Worm (Caenorhabditis elegans) whole organism, young adult: ENCODE measurements around the gene C47E12.12.

Source experiments
- F10E7.11 ChIP-seq: sonication (generic microtip); optimal IDR thresholded peaks from 2 replicates; lab custom pipeline; 2017; ENCODE audit warnings: mild to moderate bottlenecking, missing genetic modification characterization, moderate library complexity, missing compliant biosample characterization
- F23B12.7 ChIP-seq: sonication (generic microtip); optimal IDR thresholded peaks from 2 replicates; lab custom pipeline; 2017; ENCODE audit warnings: missing genetic modification characterization, mild to moderate bottlenecking, missing compliant biosample characterization, antibody characterized with exemption, moderate library complexity; ENCODE audit not compliant: insufficient read depth
- F37B4.10 ChIP-seq: fragments of 200-800 bp; sonication (Bioruptor generic); IDR thresholded peaks from 2 replicates; pipeline ENCODE4 v1.3.6; 2022; ENCODE audit warnings: missing genetic modification characterization, missing compliant biosample characterization
- F39B2.1 ChIP-seq: fragments of 200-800 bp; sonication (Bioruptor generic); IDR thresholded peaks from 2 replicates; pipeline ENCODE4 v1.3.6; 2022; ENCODE audit warnings: missing genetic modification reagents, missing genetic modification characterization, missing compliant biosample characterization
- Y53G8AR.9 ChIP-seq: fragments of 200-800 bp; sonication (Bioruptor generic); conservative IDR thresholded peaks from 2 replicates; pipeline ENCODE4 v1.3.6; 2022; ENCODE audit warnings: missing genetic modification reagents, missing genetic modification characterization, missing compliant biosample characterization
- Y67H2A.10 ChIP-seq: fragments of 200-800 bp; sonication (Bioruptor generic); conservative IDR thresholded peaks from 2 replicates; pipeline ENCODE4 v1.3.6; 2022; ENCODE audit warnings: missing genetic modification reagents, missing genetic modification characterization, missing compliant biosample characterization
- Y79H2A.3 ChIP-seq: fragments of 200-800 bp; sonication (Bioruptor generic); conservative IDR thresholded peaks from 2 replicates; pipeline ENCODE4 v1.3.6; 2022; ENCODE audit warnings: missing genetic modification reagents, missing genetic modification characterization, missing compliant biosample characterization
- ZK185.1 ChIP-seq: sonication (generic microtip); optimal IDR thresholded peaks from 2 replicates; lab custom pipeline; 2016; ENCODE audit warnings: mild to moderate bottlenecking, missing genetic modification characterization, missing compliant biosample characterization; ENCODE audit not compliant: poor library complexity, severe bottlenecking
- ama-1 ChIP-seq, 3 experiments: fragments of 150-350 bp in 1 of 3; sonication (generic microtip) in 2 of 3; optimal IDR thresholded peaks; 2 replicates each; lab custom pipeline; 2014 to 2018; ENCODE audit warnings: missing biosample characterization in 2 of 3, missing genetic modification characterization in 2 of 3, missing genetic modification reagents in 2 of 3
- athp-1 ChIP-seq: sonication (generic microtip); optimal IDR thresholded peaks from 2 replicates; lab custom pipeline; 2017; ENCODE audit warnings: mild to moderate bottlenecking, missing genetic modification characterization, missing compliant biosample characterization
- attf-6 ChIP-seq: fragments of 200-800 bp; sonication (Bioruptor generic); IDR thresholded peaks from 2 replicates; pipeline ENCODE4 v1.3.6; 2022; ENCODE audit warnings: missing genetic modification reagents, missing genetic modification characterization, missing compliant biosample characterization
- ceh-100 ChIP-seq: fragments of 200-800 bp; sonication (Bioruptor generic); IDR thresholded peaks from 2 replicates; pipeline ENCODE4 v1.3.6; 2022; ENCODE audit warnings: missing genetic modification reagents, missing genetic modification characterization, missing compliant biosample characterization
- ceh-40 ChIP-seq: fragments of 200-800 bp; sonication (Bioruptor generic); IDR thresholded peaks from 2 replicates; pipeline ENCODE4 v1.3.6; 2022; ENCODE audit warnings: missing genetic modification characterization, missing compliant biosample characterization
- ceh-79 ChIP-seq: sonication (generic microtip); optimal IDR thresholded peaks from 2 replicates; lab custom pipeline; 2017; ENCODE audit warnings: mild to moderate bottlenecking, missing genetic modification characterization, missing compliant biosample characterization
- die-1 ChIP-seq: sonication (generic microtip); optimal IDR thresholded peaks from 2 replicates; lab custom pipeline; 2016; ENCODE audit warnings: missing genotype, mild to moderate bottlenecking, missing genetic modification characterization, missing compliant biosample characterization
- dox-1 ChIP-seq: fragments of 200-800 bp; sonication (Bioruptor generic); IDR thresholded peaks from 2 replicates; pipeline ENCODE4 v1.3.6; 2022; ENCODE audit warnings: missing genetic modification reagents, missing genetic modification characterization, missing compliant biosample characterization
- dpl-1 ChIP-seq: fragments of 150-350 bp; optimal IDR thresholded peaks from 2 replicates; lab custom pipeline; 2014; ENCODE audit warnings: missing biosample characterization, missing genetic modification reagents, missing genetic modification characterization
- egl-44 ChIP-seq: fragments of 200-800 bp; sonication (Bioruptor generic); IDR thresholded peaks from 2 replicates; pipeline ENCODE4 v1.3.6; 2022; ENCODE audit warnings: missing genetic modification reagents, missing genetic modification characterization, missing compliant biosample characterization
- egrh-3 ChIP-seq: fragments of 200-800 bp; sonication (Bioruptor generic); IDR thresholded peaks from 2 replicates; pipeline ENCODE4 v1.3.6; 2022; ENCODE audit warnings: missing genetic modification reagents, missing genetic modification characterization, missing compliant biosample characterization
- ekl-4 ChIP-seq: fragments of 200-800 bp; sonication (Bioruptor generic); IDR thresholded peaks from 2 replicates; pipeline ENCODE4 v1.3.6; 2022; ENCODE audit warnings: missing genetic modification reagents, missing genetic modification characterization, missing compliant biosample characterization
- hlh-26 ChIP-seq: fragments of 200-800 bp; sonication (Bioruptor generic); conservative IDR thresholded peaks from 2 replicates; pipeline ENCODE4 v1.3.6; 2022; ENCODE audit warnings: missing genetic modification reagents, missing genetic modification characterization, missing compliant biosample characterization
- hmg-20 ChIP-seq: fragments of 200-800 bp; sonication (Bioruptor generic); IDR thresholded peaks from 2 replicates; pipeline ENCODE4 v1.3.6; 2022; ENCODE audit warnings: missing genetic modification reagents, missing genetic modification characterization, missing compliant biosample characterization
- lin-26 ChIP-seq: fragments of 200-800 bp; sonication (Bioruptor generic); IDR thresholded peaks from 2 replicates; pipeline ENCODE4 v1.3.6; 2022; ENCODE audit warnings: missing genetic modification reagents, missing genetic modification characterization, missing compliant biosample characterization
- lin-40 ChIP-seq: sonication (generic microtip); optimal IDR thresholded peaks from 2 replicates; lab custom pipeline; 2016; ENCODE audit warnings: missing genetic modification characterization, mild to moderate bottlenecking, missing compliant biosample characterization, missing genotype, missing genetic modification reagents
- lsy-27 ChIP-seq: sonication (generic microtip); optimal IDR thresholded peaks from 2 replicates; lab custom pipeline; 2017; ENCODE audit warnings: missing genetic modification characterization, mild to moderate bottlenecking, missing compliant biosample characterization, antibody characterized with exemption, missing genotype, borderline replicate concordance; ENCODE audit not compliant: insufficient read depth
- mel-28 ChIP-seq: sonication (generic microtip); optimal IDR thresholded peaks from 2 replicates; lab custom pipeline; 2016; ENCODE audit warnings: borderline replicate concordance, mild to moderate bottlenecking, missing genetic modification characterization, missing compliant biosample characterization
- nhr-120 ChIP-seq: fragments of 200-800 bp; sonication (Bioruptor generic); IDR thresholded peaks from 2 replicates; pipeline ENCODE4 v1.3.6; 2022; ENCODE audit warnings: missing genetic modification characterization, missing compliant biosample characterization
- nhr-80 ChIP-seq: sonication (generic microtip); optimal IDR thresholded peaks from 2 replicates; lab custom pipeline; 2016; ENCODE audit warnings: missing genetic modification characterization, missing compliant biosample characterization
- rec-8 ChIP-seq, 2 experiments: sonication (generic microtip); optimal IDR thresholded peaks; 2 replicates each; lab custom pipeline; 2016; ENCODE audit warnings: mild to moderate bottlenecking in 2 of 2, missing genetic modification characterization in 2 of 2, missing genetic modification reagents in 2 of 2, missing genotype in 2 of 2, missing biosample characterization in 1 of 2, missing compliant biosample characterization in 1 of 2, moderate library complexity in 1 of 2
- snpc-1.3 ChIP-seq: sonication (generic microtip); optimal IDR thresholded peaks from 2 replicates; lab custom pipeline; 2017; ENCODE audit warnings: missing genetic modification characterization, mild to moderate bottlenecking, missing compliant biosample characterization, antibody characterized with exemption, moderate library complexity, missing genotype, missing genetic modification reagents; ENCODE audit not compliant: insufficient read depth
- sptf-2 ChIP-seq: fragments of 200-800 bp; sonication (Bioruptor generic); optimal IDR thresholded peaks from 2 replicates; lab custom pipeline; 2018; ENCODE audit warnings: mild to moderate bottlenecking, missing genetic modification characterization, missing compliant biosample characterization
- unc-130 ChIP-seq: sonication (generic microtip); optimal IDR thresholded peaks from 2 replicates; lab custom pipeline; 2016; ENCODE audit warnings: missing genetic modification reagents, missing genetic modification characterization, missing compliant biosample characterization
- unc-62 ChIP-seq: fragments of 150-350 bp; optimal IDR thresholded peaks from 2 replicates; lab custom pipeline; 2014; ENCODE audit warnings: missing biosample characterization, missing genetic modification reagents, missing genetic modification characterization
- ztf-25 ChIP-seq: fragments of 200-800 bp; sonication (Bioruptor generic); IDR thresholded peaks from 2 replicates; pipeline ENCODE4 v1.3.6; 2022; ENCODE audit warnings: missing genetic modification reagents, missing genetic modification characterization, missing compliant biosample characterization
- ztf-28 ChIP-seq: fragments of 200-800 bp; sonication (Bioruptor generic); IDR thresholded peaks from 2 replicates; pipeline ENCODE4 v1.3.6; 2022; ENCODE audit warnings: missing genetic modification reagents, missing genetic modification characterization, missing compliant biosample characterization
- ztf-6 ChIP-seq: fragments of 200-800 bp; sonication (Bioruptor generic); IDR thresholded peaks from 2 replicates; pipeline ENCODE4 v1.3.6; 2022; ENCODE audit warnings: missing genetic modification reagents, missing genetic modification characterization, missing compliant biosample characterization

Gene C47E12.12

DNA sequence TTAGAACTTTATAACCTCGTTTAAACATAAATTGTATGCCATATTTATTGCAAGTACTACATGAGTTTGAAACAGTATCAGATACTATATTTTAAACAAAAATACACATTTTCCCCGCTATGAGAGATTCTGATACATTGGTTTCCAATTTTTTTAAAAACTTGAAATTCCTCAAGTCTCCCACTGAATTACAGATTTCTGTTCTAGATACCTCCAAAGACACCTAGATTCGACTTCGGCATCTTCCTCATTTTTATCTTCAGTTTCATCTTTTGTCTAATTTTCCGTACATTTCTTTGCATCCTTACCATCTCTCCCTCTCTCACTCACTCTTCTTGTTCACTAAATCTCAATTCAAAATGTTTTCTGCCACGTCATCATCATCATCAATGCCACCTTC, 8.6 kb downstream of the C47E12.12 start, which contains the start of gene T13H10.2:
T13H10.2 (plus strand) TSS at position 301 of the 400 bp plus-strand sequence.
- TF ChIP-seq F37B4.10 (GFP tag; lab: Robert Waterston, UW) (no peak), ztf-28 (no peak), dpl-1 (GFP tag; lab: Kevin White, UChicago) (no peak), attf-6 (no peak), hmg-20 (no peak), ztf-25 (no peak), ceh-100 (GFP tag; lab: Robert Waterston, UW) (no peak), sptf-2 (no peak), lin-40 (tag; lab: Kevin White, UChicago) (no peak), nhr-80 (tag; lab: Kevin White, UChicago) (no peak), lsy-27 (tag; lab: Kevin White, UChicago) (no peak), ceh-40 (GFP tag; lab: Robert Waterston, UW) (no peak), Y53G8AR.9 (GFP tag; lab: Robert Waterston, UW) (no peak), athp-1 (tag; lab: Kevin White, UChicago) (no peak), ZK185.1 (no peak), ceh-79 (tag; lab: Kevin White, UChicago) (no peak)

DNA sequence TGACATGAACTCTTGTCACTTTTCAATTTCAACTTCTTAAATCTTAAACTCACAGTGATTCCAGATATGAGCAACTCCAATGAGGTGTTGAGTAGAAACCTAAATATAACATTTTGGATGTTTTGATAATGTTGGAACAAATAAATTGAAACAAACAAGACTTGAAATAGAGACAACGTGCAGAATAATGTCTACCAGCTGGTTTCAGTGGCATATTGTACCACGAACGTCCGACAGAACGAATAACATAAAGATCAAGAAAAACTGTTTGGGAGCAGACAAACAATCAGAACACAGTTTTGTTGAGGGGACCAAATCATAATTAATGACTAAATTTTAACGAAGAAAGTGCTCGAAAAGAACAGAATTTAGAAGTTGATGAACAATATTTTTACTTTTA, 19.2 kb downstream of the C47E12.12 start, which contains the start of gene gon-1:
gon-1 (minus strand) TSS at position 101 of the 400 bp plus-strand sequence.
- TF ChIP-seq snpc-1.3 (tag; lab: Kevin White, UChicago) (no peak), ztf-6 (GFP tag; lab: Robert Waterston, UW) (no peak), F39B2.1 (GFP tag; lab: Robert Waterston, UW) (no peak), hlh-26 (GFP tag; lab: Robert Waterston, UW) (no peak), lin-26 (GFP tag; lab: Robert Waterston, UW) (no peak), mel-28 (tag; lab: Kevin White, UChicago) (no peak), Y67H2A.10 (GFP tag; lab: Robert Waterston, UW) (no peak), unc-130 (no peak)

- TF ChIP-seq die-1 (tag; lab: Kevin White, UChicago) = no peak
- TF ChIP-seq Y79H2A.3 (GFP tag; lab: Robert Waterston, UW) = no peak
- no peak for TF ChIP-seq ama-1 (optimal IDR thresholded peaks at IDR 0.05; lab: Kevin White, UChicago)
- TF ChIP-seq ama-1 (GFP tag; optimal IDR thresholded peaks at IDR 0.05; lab: Kevin White, UChicago) = no peak
- no peak for TF ChIP-seq egrh-3 (GFP tag; lab: Robert Waterston, UW)
- TF ChIP-seq unc-62 (GFP tag; lab: Kevin White, UChicago) = no peak
These were observed 24.5 kb downstream of the C47E12.12 start for ce11 chrIV:9948035-9948434.

DNA sequence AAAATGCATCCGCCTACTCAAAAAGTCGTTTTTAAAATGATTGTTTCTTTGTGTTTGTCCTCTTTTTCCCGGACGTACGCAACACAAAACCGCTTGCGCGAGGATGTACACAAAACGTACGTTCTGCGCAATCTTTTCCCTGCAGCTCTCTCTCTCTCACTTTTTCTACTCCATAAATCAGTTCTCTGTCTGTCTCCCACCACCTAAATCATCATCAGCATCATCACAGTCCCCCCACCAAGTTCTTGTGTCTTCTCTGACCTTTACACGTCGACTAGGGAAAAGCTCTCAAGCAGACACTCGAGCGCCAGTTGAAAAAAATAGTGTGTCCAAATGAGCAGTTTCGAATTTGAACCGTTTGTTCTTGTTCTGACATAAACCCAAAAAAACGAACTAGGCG, 28.2 kb downstream of the C47E12.12 start:
- no peak for TF ChIP-seq nhr-120 (GFP tag; lab: Robert Waterston, UW)
- no peak for TF ChIP-seq ZK185.1
- TF ChIP-seq F10E7.11 (tag; lab: Kevin White, UChicago) = no peak
- TF ChIP-seq athp-1 (tag; lab: Kevin White, UChicago) = no peak
- no peak for TF ChIP-seq egl-44 (GFP tag; lab: Robert Waterston, UW)
- no peak for TF ChIP-seq dpl-1 (GFP tag; lab: Kevin White, UChicago)
- no peak for TF ChIP-seq rec-8 (tag; optimal IDR thresholded peaks at IDR 0.05; lab: Kevin White, UChicago)
- TF ChIP-seq ekl-4 = no peak
- TF ChIP-seq dox-1 (GFP tag; lab: Robert Waterston, UW) = no peak
- TF ChIP-seq F23B12.7 (tag; lab: Kevin White, UChicago) = no peak
- TF ChIP-seq, all 124 proteins: peak for 0
